Worm (Caenorhabditis elegans) whole organism, midembryonic: ENCODE measurements around the gene eat-17.

ENCODE experiments used
- T22C8.4 ChIP-seq: fragments of 200-800 bp; sonication (Bioruptor generic); IDR thresholded peaks from 2 replicates; pipeline ENCODE4 v1.3.6; 2022; ENCODE audit warnings: missing genetic modification characterization, missing compliant biosample characterization
- cog-1 ChIP-seq: sonication (generic microtip); optimal IDR thresholded peaks from 2 replicates; lab custom pipeline; 2016; ENCODE audit warnings: missing genetic modification characterization, missing compliant biosample characterization
- flt-1 ChIP-seq: fragments of 200-800 bp; sonication (Bioruptor generic); IDR thresholded peaks from 2 replicates; pipeline ENCODE4 v1.3.6; 2022; ENCODE audit warnings: missing genetic modification characterization, missing compliant biosample characterization
- klf-2 ChIP-seq: fragments of 200-800 bp; sonication (Bioruptor generic); conservative IDR thresholded peaks from 2 replicates; pipeline ENCODE4 v1.3.6; 2022; ENCODE audit warnings: missing genetic modification reagents, missing genetic modification characterization, missing compliant biosample characterization
- med-1 ChIP-seq: sonication (generic microtip); optimal IDR thresholded peaks from 2 replicates; lab custom pipeline; 2017; ENCODE audit warnings: missing genetic modification characterization, mild to moderate bottlenecking, missing compliant biosample characterization, antibody characterized with exemption, missing genetic modification reagents; ENCODE audit not compliant: insufficient read depth
- ref-1 ChIP-seq: fragments of 200-800 bp; sonication (Bioruptor generic); conservative IDR thresholded peaks from 2 replicates; pipeline ENCODE4 v1.3.6; 2022; ENCODE audit warnings: missing genetic modification reagents, missing genetic modification characterization, missing compliant biosample characterization
- tab-1 ChIP-seq: fragments of 200-800 bp; sonication (Bioruptor generic); IDR thresholded peaks from 2 replicates; pipeline ENCODE4 v1.3.6; 2022; ENCODE audit warnings: missing genetic modification characterization, missing compliant biosample characterization
- ztf-23 ChIP-seq: fragments of 200-800 bp; sonication (Bioruptor generic); IDR thresholded peaks from 2 replicates; pipeline ENCODE4 v1.3.6; 2022; ENCODE audit warnings: missing genetic modification reagents, missing genetic modification characterization, missing compliant biosample characterization
- ztf-29 ChIP-seq: fragments of 200-800 bp; sonication (Bioruptor generic); IDR thresholded peaks from 2 replicates; pipeline ENCODE4 v1.3.6; 2022; ENCODE audit warnings: missing genetic modification reagents, missing genetic modification characterization, missing compliant biosample characterization

DNA sequence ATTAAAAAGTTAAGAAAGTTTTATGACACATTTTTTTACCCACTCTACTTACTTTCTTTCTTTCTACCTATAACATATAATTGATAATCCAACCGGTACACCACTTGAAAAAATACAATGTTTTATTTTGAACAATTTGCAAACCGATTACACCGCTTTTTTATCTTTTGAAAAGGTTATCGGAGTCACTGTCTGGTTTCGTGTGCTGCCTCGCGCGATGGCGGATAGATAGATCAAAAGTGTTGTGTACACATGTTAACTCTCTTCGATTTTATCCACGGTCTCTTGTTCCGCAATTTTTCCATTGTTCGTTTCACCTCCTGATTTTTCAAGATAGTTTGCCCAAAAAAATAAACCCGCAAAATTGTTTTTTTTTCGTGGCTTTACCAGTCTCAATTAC, 50.1 kb downstream of the eat-17 start:
- no peak for TF ChIP-seq med-1 (GFP tag; lab: Kevin White, UChicago)
- TF ChIP-seq ref-1 (GFP tag; lab: Robert Waterston, UW), result no peak
- TF ChIP-seq flt-1 (GFP tag; lab: Robert Waterston, UW), result no peak
- TF ChIP-seq ztf-23, result no peak
- no peak for TF ChIP-seq T22C8.4 (GFP tag; lab: Robert Waterston, UW)
- TF ChIP-seq klf-2 (GFP tag; lab: Robert Waterston, UW), result no peak
- TF ChIP-seq tab-1 (GFP tag; lab: Robert Waterston, UW), result no peak
- no peak for TF ChIP-seq cog-1 (tag; lab: Kevin White, UChicago)
- TF ChIP-seq ztf-29 (GFP tag; lab: Robert Waterston, UW), result no peak
